Fruit fly (Drosophila melanogaster) whole organism, embryonic: Measurements from ENCODE around the gene CG15461.

Experiments
- Antp ChIP-seq: fragments of 200-800 bp; sonication (Bioruptor generic); optimal IDR thresholded peaks from 3 replicates; lab custom pipeline; 2016; ENCODE audit warnings: missing biosample characterization, missing genetic modification characterization
- Atf3 ChIP-seq: fragments of 200-800 bp; sonication (Bioruptor generic); optimal IDR thresholded peaks from 3 replicates; lab custom pipeline; 2016; ENCODE audit warnings: missing biosample characterization, missing genetic modification characterization
- Awh ChIP-seq: fragments of 200-800 bp; sonication (Bioruptor generic); IDR thresholded peaks from 2 replicates; pipeline ENCODE4, ENCODE4 v1.3.6; 2022; ENCODE audit warnings: missing biosample characterization, missing genetic modification characterization
- B-H1 ChIP-seq: fragments of 200-800 bp; sonication (Bioruptor generic); IDR thresholded peaks from 3 replicates; pipeline ENCODE4 v1.3.6; 2022; ENCODE audit warnings: missing biosample characterization, missing genetic modification characterization
- BEAF-32 ChIP-seq: fragments of 200-800 bp; sonication (Bioruptor generic); optimal IDR thresholded peaks from 3 replicates; lab custom pipeline; 2017; ENCODE audit warnings: missing biosample characterization, missing genetic modification characterization, mild to moderate bottlenecking, moderate library complexity, missing genetic modification reagents
- CG10979 ChIP-seq: fragments of 200-800 bp; sonication (Bioruptor generic); optimal IDR thresholded peaks from 2 replicates; lab custom pipeline; 2018; ENCODE audit warnings: missing biosample characterization, mild to moderate bottlenecking, missing genetic modification characterization, moderate library complexity
- CG11247 ChIP-seq: fragments of 200-800 bp; sonication (Bioruptor generic); IDR thresholded peaks from 2 replicates; pipeline ENCODE4 v1.3.6; 2022; ENCODE audit warnings: missing biosample characterization, missing genetic modification characterization
- CG11398 ChIP-seq: fragments of 200-800 bp; sonication (Bioruptor generic); optimal IDR thresholded peaks from 2 replicates; lab custom pipeline; 2016; ENCODE audit warnings: missing biosample characterization, missing genetic modification characterization
- CG12071 ChIP-seq: fragments of 200-800 bp; sonication (Bioruptor generic); optimal IDR thresholded peaks from 3 replicates; lab custom pipeline; 2018; ENCODE audit warnings: missing biosample characterization, mild to moderate bottlenecking, missing genetic modification characterization
- CG13624 ChIP-seq: fragments of 200-800 bp; sonication (Bioruptor generic); optimal IDR thresholded peaks from 2 replicates; lab custom pipeline; 2016; ENCODE audit warnings: missing biosample characterization, missing genetic modification characterization
- CG15269 ChIP-seq: fragments of 200-800 bp; sonication (Bioruptor generic); optimal IDR thresholded peaks from 2 replicates; lab custom pipeline; 2018; ENCODE audit warnings: missing biosample characterization, mild to moderate bottlenecking, missing genetic modification characterization, moderate library complexity
- CG15514 ChIP-seq: fragments of 200-800 bp; sonication (Bioruptor generic); optimal IDR thresholded peaks from 3 replicates; lab custom pipeline; 2017; ENCODE audit warnings: missing biosample characterization, missing genetic modification characterization, mild to moderate bottlenecking, moderate library complexity, missing genetic modification reagents
- CG17385 ChIP-seq: fragments of 200-800 bp; sonication (Bioruptor generic); optimal IDR thresholded peaks from 3 replicates; lab custom pipeline; 2018; ENCODE audit warnings: missing biosample characterization, mild to moderate bottlenecking, missing genetic modification characterization
- CG31365 ChIP-seq: fragments of 200-800 bp; sonication (Bioruptor generic); optimal IDR thresholded peaks from 2 replicates; lab custom pipeline; 2018; ENCODE audit warnings: missing biosample characterization, mild to moderate bottlenecking, missing genetic modification characterization
- CG32772 ChIP-seq: fragments of 200-800 bp; sonication (Bioruptor generic); IDR thresholded peaks from 2 replicates; pipeline ENCODE4 v1.3.6; 2022; ENCODE audit warnings: missing biosample characterization, missing genetic modification characterization
- CG3407 ChIP-seq: fragments of 200-800 bp; sonication (Bioruptor generic); optimal IDR thresholded peaks from 2 replicates; lab custom pipeline; 2018; ENCODE audit warnings: missing biosample characterization, mild to moderate bottlenecking, missing genetic modification characterization
- CG34422 ChIP-seq: fragments of 200-800 bp; sonication (Bioruptor generic); IDR thresholded peaks from 3 replicates; pipeline ENCODE4 v1.3.6; 2022; ENCODE audit warnings: missing biosample characterization, missing genetic modification characterization
- CG4730 ChIP-seq: fragments of 200-800 bp; sonication (Bioruptor generic); IDR thresholded peaks from 2 replicates; pipeline ENCODE4 v1.3.6; 2022; ENCODE audit warnings: missing biosample characterization, missing genetic modification characterization
- CG6854 ChIP-seq: fragments of 200-800 bp; sonication (Bioruptor generic); optimal IDR thresholded peaks from 3 replicates; lab custom pipeline; 2017; ENCODE audit warnings: missing biosample characterization, mild to moderate bottlenecking, missing genetic modification characterization
- CG9932 ChIP-seq: fragments of 200-800 bp; sonication (Bioruptor generic); IDR thresholded peaks from 2 replicates; pipeline ENCODE4 v1.3.6; 2022; ENCODE audit warnings: missing biosample characterization, missing genetic modification characterization
- D19B ChIP-seq: fragments of 200-800 bp; sonication (Bioruptor generic); optimal IDR thresholded peaks from 2 replicates; lab custom pipeline; 2017; ENCODE audit warnings: missing biosample characterization, mild to moderate bottlenecking, missing genetic modification characterization
- Dek ChIP-seq: fragments of 200-800 bp; sonication (Bioruptor generic); optimal IDR thresholded peaks from 3 replicates; lab custom pipeline; 2019; ENCODE audit warnings: missing biosample characterization, mild to moderate bottlenecking, missing genetic modification characterization, moderate library complexity
- Dip2 ChIP-seq: fragments of 200-800 bp; sonication (Bioruptor generic); IDR thresholded peaks from 2 replicates; pipeline ENCODE4 v1.3.6; 2022; ENCODE audit warnings: missing biosample characterization, missing genetic modification characterization
- Ets65A ChIP-seq: fragments of 200-800 bp; sonication (Bioruptor generic); peaks from one replicate; lab custom pipeline; 2016; ENCODE audit warnings: missing biosample characterization, missing genetic modification characterization
- Ets97D ChIP-seq: fragments of 200-800 bp; sonication (Bioruptor generic); optimal IDR thresholded peaks from 3 replicates; lab custom pipeline; 2016; ENCODE audit warnings: missing biosample characterization, missing genetic modification characterization
- Fer3 ChIP-seq: fragments of 200-800 bp; sonication (Bioruptor generic); optimal IDR thresholded peaks from 2 replicates; lab custom pipeline; 2018; ENCODE audit warnings: missing biosample characterization, mild to moderate bottlenecking, missing genetic modification characterization, moderate library complexity
- HLH3B ChIP-seq: fragments of 200-800 bp; sonication (Bioruptor generic); IDR thresholded peaks from 2 replicates; pipeline ENCODE4 v1.3.6; 2022; ENCODE audit warnings: missing biosample characterization, missing genetic modification characterization
- Lpt ChIP-seq: fragments of >200 bp; optimal IDR thresholded peaks from 2 replicates; lab custom pipeline; 2018; ENCODE audit warnings: missing biosample characterization, missing genetic modification characterization
- Mad ChIP-seq: fragments of 200-800 bp; sonication (Bioruptor generic); optimal IDR thresholded peaks from 2 replicates; lab custom pipeline; 2016; ENCODE audit warnings: missing biosample characterization, missing genetic modification characterization
- Max ChIP-seq: fragments of 200-800 bp; sonication (Bioruptor generic); optimal IDR thresholded peaks from 2 replicates; lab custom pipeline; 2016; ENCODE audit warnings: missing biosample characterization, mild to moderate bottlenecking, missing genetic modification characterization
- Myb ChIP-seq: fragments of 200-800 bp; sonication (Bioruptor generic); optimal IDR thresholded peaks from 2 replicates; lab custom pipeline; 2016; ENCODE audit warnings: missing biosample characterization, missing genetic modification characterization
- Opbp ChIP-seq: fragments of 200-800 bp; sonication (Bioruptor generic); IDR thresholded peaks from 3 replicates; pipeline ENCODE4 v1.3.6; 2022; ENCODE audit warnings: missing biosample characterization, missing genetic modification characterization; ENCODE audit not compliant: partially characterized antibody
- Ptx1 ChIP-seq: fragments of 200-800 bp; sonication (Bioruptor generic); IDR thresholded peaks from 2 replicates; pipeline ENCODE4 v1.3.6; 2022; ENCODE audit warnings: missing biosample characterization, missing genetic modification characterization
- Scr ChIP-seq: fragments of 200-800 bp; sonication (Bioruptor generic); IDR thresholded peaks from 2 replicates; pipeline ENCODE4 v1.3.6; 2022; ENCODE audit warnings: missing biosample characterization, missing genetic modification characterization; ENCODE audit not compliant: partially characterized antibody
- cg ChIP-seq: fragments of 200-800 bp; sonication (Bioruptor generic); optimal IDR thresholded peaks from 3 replicates; lab custom pipeline; 2019; ENCODE audit warnings: missing biosample characterization, mild to moderate bottlenecking, missing genetic modification characterization, moderate library complexity
- chinmo ChIP-seq: fragments of 200-800 bp; sonication (Bioruptor generic); IDR thresholded peaks from 4 replicates; pipeline ENCODE4 v1.3.6; 2022; ENCODE audit warnings: missing biosample characterization, missing genetic modification characterization; ENCODE audit not compliant: partially characterized antibody
- fd64A ChIP-seq: fragments of 200-800 bp; sonication (Bioruptor generic); optimal IDR thresholded peaks from 3 replicates; lab custom pipeline; 2018; ENCODE audit warnings: missing biosample characterization, mild to moderate bottlenecking, missing genetic modification characterization
- hkb ChIP-seq, 2 experiments: fragments of 200-800 bp in 1 of 2; fragments of >200 bp in 1 of 2; sonication (Bioruptor generic) in 1 of 2; IDR thresholded peaks in 1 of 2; optimal IDR thresholded peaks in 1 of 2; 2 replicates each; pipeline versions ENCODE4 v1.3.6 to Lab custom; 2017 to 2022; ENCODE audit warnings: missing biosample characterization in 1 of 2, missing genetic modification characterization in 1 of 2
- lmd ChIP-seq: fragments of 200-800 bp; sonication (Bioruptor generic); IDR thresholded peaks from 2 replicates; pipeline ENCODE4 v1.3.6; 2022; ENCODE audit warnings: missing biosample characterization, missing genetic modification characterization
- pan ChIP-seq, 4 experiments: fragments of >200 bp in 3 of 4; fragments of 200-800 bp in 1 of 4; sonication (Bioruptor generic) in 1 of 4; optimal IDR thresholded peaks in 3 of 4; IDR thresholded peaks in 1 of 4; 2 replicates each; pipeline versions ENCODE4 v1.3.6 to Lab custom; 2017 to 2022; ENCODE audit warnings: missing biosample characterization in 2 of 4, missing genetic modification characterization in 2 of 4, mixed read lengths in 1 of 4
- ranshi ChIP-seq: fragments of 200-800 bp; sonication (Bioruptor generic); IDR thresholded peaks from 2 replicates; pipeline ENCODE4 v1.3.6; 2022; ENCODE audit warnings: missing biosample characterization, missing genetic modification characterization
- ssp ChIP-seq: fragments of 200-800 bp; sonication (Bioruptor generic); IDR thresholded peaks from 2 replicates; pipeline ENCODE4 v1.3.6; 2022; ENCODE audit warnings: missing biosample characterization, missing genetic modification characterization
- tap ChIP-seq: fragments of 200-800 bp; optimal IDR thresholded peaks from 3 replicates; lab custom pipeline; 2019; ENCODE audit warnings: missing biosample characterization, mild to moderate bottlenecking, missing genetic modification characterization, moderate library complexity
- tio ChIP-seq: fragments of 200-800 bp; sonication (Bioruptor generic); optimal IDR thresholded peaks from 2 replicates; lab custom pipeline; 2017; ENCODE audit warnings: missing biosample characterization, missing genetic modification characterization, inconsistent platforms
- unc-4 ChIP-seq: fragments of 200-800 bp; sonication (Bioruptor generic); IDR thresholded peaks from 2 replicates; pipeline ENCODE4 v1.3.6; 2022; ENCODE audit warnings: missing biosample characterization, missing genetic modification characterization; ENCODE audit not compliant: partially characterized antibody
- unpg ChIP-seq: fragments of 200-800 bp; sonication (Bioruptor generic); optimal IDR thresholded peaks from 3 replicates; lab custom pipeline; 2018; ENCODE audit warnings: missing biosample characterization, mild to moderate bottlenecking, missing genetic modification characterization, moderate library complexity
- wor ChIP-seq: fragments of 200-800 bp; sonication (Bioruptor generic); IDR thresholded peaks from 2 replicates; pipeline ENCODE4 v1.3.6; 2022; ENCODE audit warnings: missing biosample characterization, missing genetic modification characterization

Gene CG15461

dm6 chrX:20495767-20496656, 10.0 kb downstream of the CG15461 start (continued):
- no peak for TF ChIP-seq Scr
- peak; percentile 65 for TF ChIP-seq unpg
- no peak for TF ChIP-seq CG12071 (GFP tag; lab: Kevin White, UChicago)
- peak; percentile 42 for TF ChIP-seq Antp (GFP tag; lab: Kevin White, UChicago)
- TF ChIP-seq Fer3 (tag; lab: Kevin White, UChicago): peak; percentile 47
- TF ChIP-seq CG11247 (GFP tag; lab: Robert Waterston, UW): no peak
- peak; percentile 23 for TF ChIP-seq CG3407 (GFP tag; lab: Kevin White, UChicago)
- TF ChIP-seq ranshi (GFP tag; lab: Robert Waterston, UW): no peak
- TF ChIP-seq CG31365: peak; percentile 11
- TF ChIP-seq Dek (tag; lab: Kevin White, UChicago): peak; percentile 23
- TF ChIP-seq CG9932 (GFP tag; lab: Robert Waterston, UW): 0 out of 2 replicates have a peak, but pooled peaks have one; percentile 24
- TF ChIP-seq CG13624 (GFP tag; lab: Kevin White, UChicago): peak; percentile 50
- peak; percentile 4 for TF ChIP-seq Mad (GFP tag; lab: Kevin White, UChicago)
- 0 out of 3 replicates have a peak, but pooled peaks have one; percentile 30 for TF ChIP-seq B-H1
- TF ChIP-seq tio (GFP tag; lab: Kevin White, UChicago): peak; percentile 64
- peak; percentile 14 for TF ChIP-seq tap (tag; lab: Kevin White, UChicago)
- no peak for TF ChIP-seq Dip2 (GFP tag; lab: Robert Waterston, UW)
- TF ChIP-seq Ets97D (GFP tag; lab: Kevin White, UChicago): no peak
- TF ChIP-seq Opbp (GFP tag; lab: Robert Waterston, UW): no peak
- peak; percentile 62 for TF ChIP-seq lmd (GFP tag; lab: Robert Waterston, UW)
- TF ChIP-seq unc-4: no peak
- TF ChIP-seq CG17385: peak; percentile 30
- TF ChIP-seq CG4730 (GFP tag; lab: Robert Waterston, UW): no peak
- peak; percentile 21 for TF ChIP-seq CG15514 (GFP tag; lab: Kevin White, UChicago)
- peak; percentile 90 for TF ChIP-seq Ets65A
- peak; percentile 71 for TF ChIP-seq CG10979 (tag; lab: Kevin White, UChicago)
- TF ChIP-seq BEAF-32 (GFP tag; lab: Kevin White, UChicago): no peak
- no peak for TF ChIP-seq Lpt (GFP tag; lab: Kevin White, UChicago)
- TF ChIP-seq chinmo (GFP tag; lab: Robert Waterston, UW): no peak
- no peak; the same call in 1 of the 2 replicates for TF ChIP-seq ssp (GFP tag; lab: Robert Waterston, UW)
- TF ChIP-seq CG34422: peak; percentile 41; the same call in 1 of the 3 replicates
- TF ChIP-seq fd64A (GFP tag; lab: Kevin White, UChicago): no peak
- peak; percentile 59 for TF ChIP-seq HLH3B (GFP tag; lab: Robert Waterston, UW)
- TF ChIP-seq Awh (GFP tag; lab: Robert Waterston, UW): 0 out of 2 replicates have a peak, but pooled peaks have one; percentile 37
- TF ChIP-seq wor (GFP tag; lab: Robert Waterston, UW): peak; percentile 29; the same call in 1 of the 2 replicates
- no peak for TF ChIP-seq CG11398
- TF ChIP-seq Atf3 (GFP tag; lab: Kevin White, UChicago): peak; percentile 16
- TF ChIP-seq CG6854 (GFP tag; lab: Kevin White, UChicago): peak; percentile 24
- no peak for TF ChIP-seq hkb (optimal IDR thresholded peaks at IDR 0.05; lab: Kevin White, UChicago)
- TF ChIP-seq hkb (GFP tag; IDR thresholded peaks at IDR 0.05; lab: Robert Waterston, UW): peak; percentile 61; the same call in 1 of the 2 replicates
- peak; percentile 97 for TF ChIP-seq D19B (GFP tag; lab: Kevin White, UChicago)
- peak; percentile 59; the same call in 1 of the 2 replicates for TF ChIP-seq CG32772
- TF ChIP-seq Ptx1: peak; percentile 69
- TF ChIP-seq cg (GFP tag; lab: Kevin White, UChicago): no peak
- peak; percentile 43 for TF ChIP-seq Max (GFP tag; lab: Kevin White, UChicago)
- TF ChIP-seq CG15269 (tag; lab: Kevin White, UChicago): peak; percentile 57
- TF ChIP-seq pan (optimal IDR thresholded peaks at IDR 0.05; lab: Kevin White, UChicago): peak in 1 of 2 experiments; percentile 60
- peak; percentile 32 to 49 for TF ChIP-seq pan (GFP tag; optimal IDR thresholded peaks at IDR 0.05 in 1 of 2, IDR thresholded peaks at IDR 0.05 in 1 of 2)
- TF ChIP-seq Myb: peak; percentile 32
